Worm (Caenorhabditis elegans) whole organism, young adult: ENCODE data around the gene ecps-1.

Source experiments
- B0019.2 ChIP-seq: fragments of 200-800 bp; sonication (Bioruptor generic); conservative IDR thresholded peaks from 2 replicates; pipeline ENCODE4 v1.3.6; 2022; ENCODE audit warnings: missing genetic modification reagents, missing genetic modification characterization, missing compliant biosample characterization
- B0336.3 ChIP-seq: fragments of 200-800 bp; sonication (Bioruptor generic); IDR thresholded peaks from 2 replicates; pipeline ENCODE4 v1.3.6; 2022; ENCODE audit warnings: missing genetic modification characterization, missing compliant biosample characterization
- C06A6.2 ChIP-seq: fragments of 200-800 bp; sonication (Bioruptor generic); conservative IDR thresholded peaks from 2 replicates; pipeline ENCODE4 v1.3.6; 2022; ENCODE audit warnings: missing genetic modification characterization, missing compliant biosample characterization
- D2030.7 ChIP-seq: fragments of 200-800 bp; sonication (Bioruptor generic); IDR thresholded peaks from 2 replicates; pipeline ENCODE4 v1.3.6; 2022; ENCODE audit warnings: missing genetic modification reagents, missing genetic modification characterization, missing compliant biosample characterization
- F22D6.2 ChIP-seq: sonication (generic microtip); optimal IDR thresholded peaks from 2 replicates; lab custom pipeline; 2016; ENCODE audit warnings: mild to moderate bottlenecking, missing genetic modification characterization, missing compliant biosample characterization
- F33H1.4 ChIP-seq: fragments of 200-800 bp; sonication (Bioruptor generic); IDR thresholded peaks from 2 replicates; pipeline ENCODE4 v1.3.6; 2022; ENCODE audit warnings: missing genetic modification reagents, missing genetic modification characterization, missing compliant biosample characterization
- K11D2.4 ChIP-seq: fragments of 200-800 bp; sonication (Bioruptor generic); IDR thresholded peaks from 2 replicates; pipeline ENCODE4 v1.3.6; 2022; ENCODE audit warnings: missing genetic modification reagents, missing genetic modification characterization, missing compliant biosample characterization
- K12H6.12 ChIP-seq: fragments of 200-800 bp; sonication (Bioruptor generic); optimal IDR thresholded peaks from 2 replicates; lab custom pipeline; 2018; ENCODE audit warnings: mild to moderate bottlenecking, missing genetic modification characterization, missing compliant biosample characterization
- T07F8.4 ChIP-seq: sonication (generic microtip); optimal IDR thresholded peaks from 2 replicates; lab custom pipeline; 2016; ENCODE audit warnings: mild to moderate bottlenecking, missing genetic modification characterization, moderate library complexity, missing compliant biosample characterization
- ZK185.1 ChIP-seq: sonication (generic microtip); optimal IDR thresholded peaks from 2 replicates; lab custom pipeline; 2016; ENCODE audit warnings: mild to moderate bottlenecking, missing genetic modification characterization, missing compliant biosample characterization; ENCODE audit not compliant: poor library complexity, severe bottlenecking
- ama-1 ChIP-seq, 3 experiments: fragments of 150-350 bp in 1 of 3; sonication (generic microtip) in 2 of 3; optimal IDR thresholded peaks; 2 replicates each; lab custom pipeline; 2014 to 2018; ENCODE audit warnings: missing biosample characterization in 2 of 3, missing genetic modification characterization in 2 of 3, missing genetic modification reagents in 2 of 3
- aptf-3 ChIP-seq: fragments of 200-800 bp; sonication (Bioruptor generic); IDR thresholded peaks from 2 replicates; pipeline ENCODE4 v1.3.6; 2022; ENCODE audit warnings: missing genetic modification characterization, missing compliant biosample characterization
- attf-5 ChIP-seq: fragments of 200-800 bp; sonication (Bioruptor generic); optimal IDR thresholded peaks from 2 replicates; lab custom pipeline; 2018; ENCODE audit warnings: mild to moderate bottlenecking, missing genetic modification characterization, missing compliant biosample characterization
- attf-6 ChIP-seq: fragments of 200-800 bp; sonication (Bioruptor generic); IDR thresholded peaks from 2 replicates; pipeline ENCODE4 v1.3.6; 2022; ENCODE audit warnings: missing genetic modification reagents, missing genetic modification characterization, missing compliant biosample characterization
- bed-1 ChIP-seq: fragments of 200-800 bp; sonication (Bioruptor generic); IDR thresholded peaks from 2 replicates; pipeline ENCODE4 v1.3.6; 2022; ENCODE audit warnings: missing genetic modification reagents, missing genetic modification characterization, missing compliant biosample characterization
- cebp-1 ChIP-seq, 2 experiments: fragments of 200-800 bp in 1 of 2; sonication (Bioruptor generic) in 1 of 2; sonication (generic microtip) in 1 of 2; IDR thresholded peaks in 1 of 2; optimal IDR thresholded peaks in 1 of 2; 2 replicates each; pipeline versions ENCODE4 v1.3.6 to Lab custom; 2017 to 2022; ENCODE audit warnings: missing compliant biosample characterization in 2 of 2, missing genetic modification characterization in 2 of 2, mild to moderate bottlenecking in 1 of 2, missing genetic modification reagents in 1 of 2, moderate library complexity in 1 of 2
- ceh-100 ChIP-seq: fragments of 200-800 bp; sonication (Bioruptor generic); IDR thresholded peaks from 2 replicates; pipeline ENCODE4 v1.3.6; 2022; ENCODE audit warnings: missing genetic modification reagents, missing genetic modification characterization, missing compliant biosample characterization
- ceh-79 ChIP-seq: sonication (generic microtip); optimal IDR thresholded peaks from 2 replicates; lab custom pipeline; 2017; ENCODE audit warnings: mild to moderate bottlenecking, missing genetic modification characterization, missing compliant biosample characterization
- chd-7 ChIP-seq: sonication (generic microtip); optimal IDR thresholded peaks from 2 replicates; lab custom pipeline; 2016; ENCODE audit warnings: mild to moderate bottlenecking, missing genetic modification characterization, moderate library complexity, missing compliant biosample characterization
- dox-1 ChIP-seq: fragments of 200-800 bp; sonication (Bioruptor generic); IDR thresholded peaks from 2 replicates; pipeline ENCODE4 v1.3.6; 2022; ENCODE audit warnings: missing genetic modification reagents, missing genetic modification characterization, missing compliant biosample characterization
- efl-1 ChIP-seq: fragments of 150-350 bp; optimal IDR thresholded peaks from 2 replicates; lab custom pipeline; 2014; ENCODE audit warnings: missing biosample characterization, missing genetic modification reagents, missing genetic modification characterization
- egrh-3 ChIP-seq: fragments of 200-800 bp; sonication (Bioruptor generic); IDR thresholded peaks from 2 replicates; pipeline ENCODE4 v1.3.6; 2022; ENCODE audit warnings: missing genetic modification reagents, missing genetic modification characterization, missing compliant biosample characterization
- ekl-4 ChIP-seq: fragments of 200-800 bp; sonication (Bioruptor generic); IDR thresholded peaks from 2 replicates; pipeline ENCODE4 v1.3.6; 2022; ENCODE audit warnings: missing genetic modification reagents, missing genetic modification characterization, missing compliant biosample characterization
- hrde-1 ChIP-seq: sonication (generic microtip); optimal IDR thresholded peaks from 2 replicates; lab custom pipeline; 2016; ENCODE audit warnings: missing genetic modification characterization, mild to moderate bottlenecking, missing compliant biosample characterization, moderate library complexity, missing genotype, missing genetic modification reagents, borderline replicate concordance
- hsf-1 ChIP-seq: fragments of 200-800 bp; sonication (Bioruptor generic); IDR thresholded peaks from 2 replicates; pipeline ENCODE4 v1.3.6; 2022; ENCODE audit warnings: missing genetic modification reagents, missing genetic modification characterization, missing compliant biosample characterization
- let-607 ChIP-seq, 2 experiments: fragments of 200-800 bp in 1 of 2; sonication (Bioruptor generic) in 1 of 2; sonication (generic microtip) in 1 of 2; optimal IDR thresholded peaks; 2 replicates each; lab custom pipeline; 2016 to 2018; ENCODE audit warnings: mild to moderate bottlenecking in 2 of 2, missing compliant biosample characterization in 2 of 2, missing genetic modification characterization in 2 of 2, moderate library complexity in 2 of 2, missing genotype in 1 of 2
- lin-40 ChIP-seq: sonication (generic microtip); optimal IDR thresholded peaks from 2 replicates; lab custom pipeline; 2016; ENCODE audit warnings: missing genetic modification characterization, mild to moderate bottlenecking, missing compliant biosample characterization, missing genotype, missing genetic modification reagents
- lsl-1 ChIP-seq: fragments of 200-800 bp; sonication (Bioruptor generic); optimal IDR thresholded peaks from 2 replicates; lab custom pipeline; 2018; ENCODE audit warnings: mild to moderate bottlenecking, missing genetic modification characterization, moderate library complexity, missing compliant biosample characterization
- lsy-27 ChIP-seq: sonication (generic microtip); optimal IDR thresholded peaks from 2 replicates; lab custom pipeline; 2017; ENCODE audit warnings: missing genetic modification characterization, mild to moderate bottlenecking, missing compliant biosample characterization, antibody characterized with exemption, missing genotype, borderline replicate concordance; ENCODE audit not compliant: insufficient read depth
- madf-6 ChIP-seq: fragments of 200-800 bp; sonication (Bioruptor generic); IDR thresholded peaks from 2 replicates; pipeline ENCODE4 v1.3.6; 2022; ENCODE audit warnings: missing genetic modification reagents, missing genetic modification characterization, missing compliant biosample characterization
- madf-8 ChIP-seq: fragments of 200-800 bp; sonication (Bioruptor generic); conservative IDR thresholded peaks from 2 replicates; pipeline ENCODE4 v1.3.6; 2022; ENCODE audit warnings: missing genetic modification reagents, missing genetic modification characterization, missing compliant biosample characterization
- mcd-1 ChIP-seq: fragments of 200-800 bp; sonication (Bioruptor generic); IDR thresholded peaks from 2 replicates; pipeline ENCODE4 v1.3.6; 2022; ENCODE audit warnings: missing genetic modification reagents, missing genetic modification characterization, missing compliant biosample characterization
- nfya-2 ChIP-seq: fragments of 200-800 bp; sonication (Bioruptor generic); IDR thresholded peaks from 2 replicates; pipeline ENCODE4 v1.3.6; 2022; ENCODE audit warnings: missing genetic modification reagents, missing genetic modification characterization, missing compliant biosample characterization
- nhr-80 ChIP-seq: sonication (generic microtip); optimal IDR thresholded peaks from 2 replicates; lab custom pipeline; 2016; ENCODE audit warnings: missing genetic modification characterization, missing compliant biosample characterization
- repo-1 ChIP-seq: sonication (generic microtip); optimal IDR thresholded peaks from 2 replicates; lab custom pipeline; 2017; ENCODE audit warnings: mild to moderate bottlenecking, missing genetic modification characterization, missing compliant biosample characterization
- rpc-1 ChIP-seq, 2 experiments: fragments of 150-350 bp in 1 of 2; sonication (generic microtip) in 1 of 2; optimal IDR thresholded peaks; 2 replicates each; lab custom pipeline; 2014 to 2018; ENCODE audit warnings: missing biosample characterization in 1 of 2, missing genetic modification characterization in 1 of 2, missing genetic modification reagents in 1 of 2, missing genotype in 1 of 2
- unc-130 ChIP-seq: sonication (generic microtip); optimal IDR thresholded peaks from 2 replicates; lab custom pipeline; 2016; ENCODE audit warnings: missing genetic modification reagents, missing genetic modification characterization, missing compliant biosample characterization
- xnd-1 ChIP-seq: sonication (generic microtip); optimal IDR thresholded peaks from 2 replicates; lab custom pipeline; 2016; ENCODE audit warnings: missing genotype, missing genetic modification reagents, missing genetic modification characterization, missing compliant biosample characterization
- zfh-2 ChIP-seq: fragments of 200-800 bp; sonication (Bioruptor generic); conservative IDR thresholded peaks from 2 replicates; pipeline ENCODE4 v1.3.6; 2022; ENCODE audit warnings: missing genetic modification reagents, missing genetic modification characterization, missing compliant biosample characterization
- ztf-22 ChIP-seq: fragments of 200-800 bp; sonication (Bioruptor generic); optimal IDR thresholded peaks from 2 replicates; lab custom pipeline; 2018; ENCODE audit warnings: mild to moderate bottlenecking, missing genetic modification characterization, moderate library complexity, missing compliant biosample characterization
- ztf-26 ChIP-seq: sonication (generic microtip); optimal IDR thresholded peaks from 2 replicates; lab custom pipeline; 2017; ENCODE audit warnings: missing genetic modification characterization, missing compliant biosample characterization
- ztf-3 ChIP-seq: fragments of 200-800 bp; sonication (Bioruptor generic); optimal IDR thresholded peaks from 2 replicates; lab custom pipeline; 2018; ENCODE audit warnings: mild to moderate bottlenecking, missing genetic modification characterization, missing compliant biosample characterization

Gene ecps-1

ce11 chrIII:10469574-10470055 is 9.3 kb upstream of the ecps-1 start, which contains the start of gene D2045.5:
Gene D2045.5 (minus strand): TSS chrIII:10469624.
- TF ChIP-seq ztf-3 (GFP tag; lab: Kevin White, UChicago) (no peak), ztf-22 (GFP tag; lab: Kevin White, UChicago) (no peak), madf-6 (GFP tag; lab: Robert Waterston, UW) (peak; percentile 76), nfya-2 (GFP tag; lab: Robert Waterston, UW) (no peak), xnd-1 (tag; lab: Kevin White, UChicago) (peak; percentile 70), F33H1.4 (GFP tag; lab: Robert Waterston, UW) (peak; percentile 77), B0019.2 (no peak), T07F8.4 (tag; lab: Kevin White, UChicago) (no peak), D2030.7 (GFP tag; lab: Robert Waterston, UW) (peak; percentile 40; the same call in 1 of the 2 replicates), bed-1 (GFP tag; lab: Robert Waterston, UW) (no peak), madf-8 (GFP tag; lab: Robert Waterston, UW) (peak; percentile 54), lsl-1 (GFP tag; lab: Kevin White, UChicago) (peak; percentile 86), efl-1 (peak; percentile 33), C06A6.2 (GFP tag; lab: Robert Waterston, UW) (no peak), K12H6.12 (tag; lab: Kevin White, UChicago) (no peak)

- TF ChIP-seq ztf-26 (tag; lab: Kevin White, UChicago) (no peak), egrh-3 (GFP tag; lab: Robert Waterston, UW) (peak; percentile 61; the same call in 1 of the 2 replicates), rpc-1 (optimal IDR thresholded peaks at IDR 0.05; lab: Kevin White, UChicago) (no peak), rpc-1 (tag; optimal IDR thresholded peaks at IDR 0.05; lab: Kevin White, UChicago) (no peak), let-607 (tag; optimal IDR thresholded peaks at IDR 0.05; lab: Kevin White, UChicago) (no peak), F22D6.2 (tag; lab: Kevin White, UChicago) (no peak), chd-7 (peak; percentile 22), attf-6 (GFP tag; lab: Robert Waterston, UW) (no peak), ceh-79 (no peak), aptf-3 (no peak), hsf-1 (GFP tag; lab: Robert Waterston, UW) (0 out of 2 replicates have a peak, but pooled peaks have one; percentile 31), ztf-22 (GFP tag; lab: Kevin White, UChicago) (no peak), zfh-2 (GFP tag; lab: Robert Waterston, UW) (peak; percentile 92), dox-1 (GFP tag; lab: Robert Waterston, UW) (0 out of 2 replicates have a peak, but pooled peaks have one; percentile 15), repo-1 (tag; lab: Kevin White, UChicago) (no peak), unc-130 (GFP tag; lab: Kevin White, UChicago) (no peak), hrde-1 (tag; lab: Kevin White, UChicago) (no peak)
Observed at ce11 chrIII:10464455-10464854, 4.1 kb upstream of the ecps-1 start.

ce11 chrIII:10463653-10464052 is 3.3 kb upstream of the ecps-1 start:
- TF ChIP-seq nhr-80 (tag; lab: Kevin White, UChicago) (peak; percentile 45), F33H1.4 (GFP tag; lab: Robert Waterston, UW) (no peak), lin-40 (tag; lab: Kevin White, UChicago) (peak; percentile 38), ekl-4 (GFP tag; lab: Robert Waterston, UW) (peak; percentile 18; the same call in 1 of the 2 replicates), lsy-27 (tag; lab: Kevin White, UChicago) (no peak), mcd-1 (peak; percentile 24; the same call in 1 of the 2 replicates), ztf-26 (tag; lab: Kevin White, UChicago) (peak; percentile 28), ZK185.1 (no peak), B0336.3 (GFP tag; lab: Robert Waterston, UW) (no peak), unc-130 (GFP tag; lab: Kevin White, UChicago) (no peak), nfya-2 (GFP tag; lab: Robert Waterston, UW) (no peak), ceh-100 (GFP tag; lab: Robert Waterston, UW) (no peak), attf-5 (peak; percentile 83), cebp-1 (GFP tag; IDR thresholded peaks at IDR 0.05; lab: Robert Waterston, UW) (no peak; the same call in 1 of the 2 replicates), cebp-1 (tag; optimal IDR thresholded peaks at IDR 0.05; lab: Kevin White, UChicago) (peak; percentile 78), K11D2.4 (GFP tag; lab: Robert Waterston, UW) (no peak), ama-1 (optimal IDR thresholded peaks at IDR 0.05; lab: Kevin White, UChicago) (no peak), ama-1 (GFP tag; optimal IDR thresholded peaks at IDR 0.05; lab: Kevin White, UChicago) (peak in 1 of 2 experiments; percentile 9)
